Fruit fly (Drosophila melanogaster) whole organism, embryonic: Measurements from ENCODE around the gene CG1635.

ENCODE experiments used
- Asciz ChIP-seq: fragments of 200-800 bp; sonication (Bioruptor generic); optimal IDR thresholded peaks from 2 replicates; lab custom pipeline; 2017; ENCODE audit warnings: missing biosample characterization, mild to moderate bottlenecking, missing genetic modification characterization, missing genetic modification reagents
- CG10979 ChIP-seq: fragments of 200-800 bp; sonication (Bioruptor generic); optimal IDR thresholded peaks from 2 replicates; lab custom pipeline; 2018; ENCODE audit warnings: missing biosample characterization, mild to moderate bottlenecking, missing genetic modification characterization, moderate library complexity
- CG11247 ChIP-seq: fragments of 200-800 bp; sonication (Bioruptor generic); IDR thresholded peaks from 2 replicates; pipeline ENCODE4 v1.3.6; 2022; ENCODE audit warnings: missing biosample characterization, missing genetic modification characterization
- CG11456 ChIP-seq: fragments of 200-800 bp; sonication (Bioruptor generic); IDR thresholded peaks from 3 replicates; pipeline ENCODE4 v1.3.6; 2022; ENCODE audit warnings: missing biosample characterization, missing genetic modification characterization
- CG11504 ChIP-seq: fragments of 200-800 bp; sonication (Bioruptor generic); optimal IDR thresholded peaks from 3 replicates; lab custom pipeline; 2019; ENCODE audit warnings: missing biosample characterization, mild to moderate bottlenecking, missing genetic modification characterization, moderate library complexity
- CG12299 ChIP-seq: fragments of 200-800 bp; sonication (Bioruptor generic); optimal IDR thresholded peaks from 2 replicates; lab custom pipeline; 2018; ENCODE audit warnings: missing biosample characterization, mild to moderate bottlenecking, missing genetic modification characterization
- CG13424 ChIP-seq: fragments of 200-800 bp; sonication (Bioruptor generic); optimal IDR thresholded peaks from 2 replicates; lab custom pipeline; 2019; ENCODE audit warnings: missing biosample characterization, mild to moderate bottlenecking, missing genetic modification characterization, moderate library complexity
- CG15514 ChIP-seq: fragments of 200-800 bp; sonication (Bioruptor generic); optimal IDR thresholded peaks from 3 replicates; lab custom pipeline; 2017; ENCODE audit warnings: missing biosample characterization, missing genetic modification characterization, mild to moderate bottlenecking, moderate library complexity, missing genetic modification reagents
- CG15601 ChIP-seq: fragments of 200-800 bp; sonication (Bioruptor generic); optimal IDR thresholded peaks from 3 replicates; lab custom pipeline; 2019; ENCODE audit warnings: missing biosample characterization, mild to moderate bottlenecking, missing genetic modification characterization, moderate library complexity
- CG16863 ChIP-seq: fragments of 200-800 bp; sonication (Bioruptor generic); optimal IDR thresholded peaks from 3 replicates; lab custom pipeline; 2016; ENCODE audit warnings: missing biosample characterization, missing genetic modification characterization
- CG1832 ChIP-seq: fragments of 200-800 bp; sonication (Bioruptor generic); optimal IDR thresholded peaks from 2 replicates; lab custom pipeline; 2017; ENCODE audit warnings: missing biosample characterization, mild to moderate bottlenecking, missing genetic modification characterization, inconsistent platforms
- CG18476 ChIP-seq: fragments of 200-800 bp; sonication (Bioruptor generic); optimal IDR thresholded peaks from 2 replicates; lab custom pipeline; 2016; ENCODE audit warnings: missing biosample characterization, mild to moderate bottlenecking, missing genetic modification characterization
- CG2202 ChIP-seq: fragments of 200-800 bp; sonication (Bioruptor generic); optimal IDR thresholded peaks from 2 replicates; lab custom pipeline; 2018; ENCODE audit warnings: missing biosample characterization, mild to moderate bottlenecking, missing genetic modification characterization
- CG2712 ChIP-seq: fragments of 200-800 bp; optimal IDR thresholded peaks from 3 replicates; lab custom pipeline; 2019; ENCODE audit warnings: missing biosample characterization, mild to moderate bottlenecking, missing genetic modification characterization, moderate library complexity
- CG2875 ChIP-seq: fragments of 200-800 bp; sonication (Bioruptor generic); optimal IDR thresholded peaks from 2 replicates; lab custom pipeline; 2017; ENCODE audit warnings: missing biosample characterization, mild to moderate bottlenecking, missing genetic modification characterization, missing genetic modification reagents
- CG2889 ChIP-seq: fragments of 200-800 bp; sonication (Bioruptor generic); IDR thresholded peaks from 3 replicates; pipeline ENCODE4 v1.3.6; 2022; ENCODE audit warnings: missing biosample characterization, missing genetic modification characterization
- CG30403 ChIP-seq: fragments of 200-800 bp; sonication (Bioruptor generic); optimal IDR thresholded peaks from 3 replicates; lab custom pipeline; 2016; ENCODE audit warnings: missing biosample characterization, missing genetic modification characterization
- CG30431 ChIP-seq: fragments of 200-800 bp; sonication (Bioruptor generic); optimal IDR thresholded peaks from 2 replicates; lab custom pipeline; 2017; ENCODE audit warnings: missing biosample characterization, missing genetic modification characterization
- CG32532 ChIP-seq: fragments of 200-800 bp; sonication (Bioruptor generic); IDR thresholded peaks from 2 replicates; pipeline ENCODE4 v1.3.6; 2022; ENCODE audit warnings: missing biosample characterization, missing genetic modification characterization
- CG32772 ChIP-seq: fragments of 200-800 bp; sonication (Bioruptor generic); IDR thresholded peaks from 2 replicates; pipeline ENCODE4 v1.3.6; 2022; ENCODE audit warnings: missing biosample characterization, missing genetic modification characterization
- CG33557 ChIP-seq: fragments of 200-800 bp; sonication (Bioruptor generic); optimal IDR thresholded peaks from 2 replicates; lab custom pipeline; 2019; ENCODE audit warnings: missing biosample characterization, mild to moderate bottlenecking, missing genetic modification characterization, moderate library complexity
- CG3995 ChIP-seq: fragments of 200-800 bp; sonication (Bioruptor generic); optimal IDR thresholded peaks from 3 replicates; lab custom pipeline; 2016; ENCODE audit warnings: missing biosample characterization, missing genetic modification characterization
- CG5953 ChIP-seq: fragments of 200-800 bp; sonication (Bioruptor generic); IDR thresholded peaks from 2 replicates; pipeline ENCODE4 v1.3.6; 2022; ENCODE audit warnings: missing biosample characterization, missing genetic modification characterization
- CG7357 ChIP-seq: fragments of 200-800 bp; sonication (Bioruptor generic); IDR thresholded peaks from 3 replicates; pipeline ENCODE4 v1.3.6; 2022; ENCODE audit warnings: missing biosample characterization, missing genetic modification characterization
- CG9215 ChIP-seq: fragments of 200-800 bp; sonication (Bioruptor generic); IDR thresholded peaks from 2 replicates; pipeline ENCODE4 v1.3.6; 2022; ENCODE audit warnings: missing biosample characterization, missing genetic modification characterization
- Deaf1 ChIP-seq: fragments of 200-800 bp; optimal IDR thresholded peaks from 3 replicates; lab custom pipeline; 2019; ENCODE audit warnings: missing biosample characterization, mild to moderate bottlenecking, missing genetic modification characterization, moderate library complexity
- Dll ChIP-seq: fragments of 200-800 bp; sonication (Bioruptor generic); IDR thresholded peaks from 4 replicates; pipeline ENCODE4 v1.3.6; 2022; ENCODE audit warnings: missing biosample characterization, missing genetic modification characterization; ENCODE audit not compliant: partially characterized antibody
- Dref ChIP-seq: fragments of 200-800 bp; sonication (Bioruptor generic); IDR thresholded peaks from 2 replicates; pipeline ENCODE4 v1.3.6; 2022; ENCODE audit warnings: missing biosample characterization, missing genetic modification characterization
- MTF-1 ChIP-seq: fragments of 200-800 bp; sonication (Bioruptor generic); optimal IDR thresholded peaks from 2 replicates; lab custom pipeline; 2018; ENCODE audit warnings: missing biosample characterization, mild to moderate bottlenecking, missing genetic modification characterization, borderline replicate concordance
- Mad ChIP-seq: fragments of 200-800 bp; sonication (Bioruptor generic); optimal IDR thresholded peaks from 2 replicates; lab custom pipeline; 2016; ENCODE audit warnings: missing biosample characterization, missing genetic modification characterization
- NC2β ChIP-seq: fragments of 200-800 bp; sonication (Bioruptor generic); optimal IDR thresholded peaks from 2 replicates; lab custom pipeline; 2016; ENCODE audit warnings: missing biosample characterization, missing genetic modification characterization
- Optix ChIP-seq: fragments of 200-800 bp; sonication (Bioruptor generic); IDR thresholded peaks from 3 replicates; pipeline ENCODE4 v1.3.6; 2022; ENCODE audit warnings: missing biosample characterization, missing genetic modification characterization
- ap ChIP-seq: fragments of 200-800 bp; sonication (Bioruptor generic); IDR thresholded peaks from 2 replicates; pipeline ENCODE4 v1.3.6; 2022; ENCODE audit warnings: missing biosample characterization, missing genetic modification characterization
- bbx ChIP-seq: fragments of 200-800 bp; sonication (Bioruptor generic); IDR thresholded peaks from 2 replicates; pipeline ENCODE4 v1.3.6; 2022; ENCODE audit warnings: missing biosample characterization, missing genetic modification characterization; ENCODE audit not compliant: partially characterized antibody
- bowl ChIP-seq: fragments of 200-800 bp; sonication (Bioruptor generic); IDR thresholded peaks from 2 replicates; pipeline ENCODE4 v1.3.6; 2022; ENCODE audit warnings: missing biosample characterization, missing genetic modification characterization
- croc ChIP-seq: fragments of 200-800 bp; sonication (Bioruptor generic); conservative IDR thresholded peaks from 3 replicates; pipeline ENCODE4 v1.3.6; 2022; ENCODE audit warnings: missing biosample characterization, missing genetic modification characterization
- crol ChIP-seq: fragments of 200-800 bp; sonication (Bioruptor generic); IDR thresholded peaks from 2 replicates; pipeline ENCODE4 v1.3.6; 2022; ENCODE audit warnings: missing biosample characterization, missing genetic modification characterization
- dan ChIP-seq: fragments of 200-800 bp; sonication (Bioruptor generic); IDR thresholded peaks from 2 replicates; pipeline ENCODE4 v1.3.6; 2022; ENCODE audit warnings: missing biosample characterization, missing genetic modification characterization
- dati ChIP-seq: fragments of 200-800 bp; sonication (Bioruptor generic); IDR thresholded peaks from 2 replicates; pipeline ENCODE4 v1.3.6; 2022; ENCODE audit warnings: missing biosample characterization, missing genetic modification characterization
- gem ChIP-seq: fragments of 200-800 bp; sonication (Bioruptor generic); optimal IDR thresholded peaks from 2 replicates; lab custom pipeline; 2019; ENCODE audit warnings: missing biosample characterization, mild to moderate bottlenecking, missing genetic modification characterization, moderate library complexity
- grn ChIP-seq: fragments of 200-800 bp; sonication (Bioruptor generic); optimal IDR thresholded peaks from 3 replicates; lab custom pipeline; 2017; ENCODE audit warnings: missing biosample characterization, missing genetic modification characterization
- hkb ChIP-seq, 2 experiments: fragments of 200-800 bp in 1 of 2; fragments of >200 bp in 1 of 2; sonication (Bioruptor generic) in 1 of 2; IDR thresholded peaks in 1 of 2; optimal IDR thresholded peaks in 1 of 2; 2 replicates each; pipeline versions ENCODE4 v1.3.6 to Lab custom; 2017 to 2022; ENCODE audit warnings: missing biosample characterization in 1 of 2, missing genetic modification characterization in 1 of 2
- ken ChIP-seq: fragments of 200-800 bp; sonication (Bioruptor generic); IDR thresholded peaks from 3 replicates; pipeline ENCODE4 v1.3.6; 2022; ENCODE audit warnings: missing biosample characterization, missing genetic modification characterization
- pita ChIP-seq: fragments of 200-800 bp; sonication (Bioruptor generic); optimal IDR thresholded peaks from 2 replicates; lab custom pipeline; 2017; ENCODE audit warnings: missing biosample characterization, mild to moderate bottlenecking, missing genetic modification characterization
- pnt ChIP-seq: fragments of 200-800 bp; sonication (Bioruptor generic); optimal IDR thresholded peaks from 3 replicates; lab custom pipeline; 2016; ENCODE audit warnings: missing biosample characterization, missing genetic modification characterization
- run ChIP-seq: fragments of 200-800 bp; sonication (Bioruptor generic); optimal IDR thresholded peaks from 3 replicates; lab custom pipeline; 2018; ENCODE audit warnings: missing biosample characterization, mild to moderate bottlenecking, missing genetic modification characterization
- sens-2 ChIP-seq: fragments of 200-800 bp; sonication (Bioruptor generic); IDR thresholded peaks from 2 replicates; pipeline ENCODE4 v1.3.6; 2022; ENCODE audit warnings: missing biosample characterization, missing genetic modification characterization
- sisA ChIP-seq: fragments of 200-800 bp; sonication (Bioruptor generic); IDR thresholded peaks from 2 replicates; pipeline ENCODE4 v1.3.6; 2022; ENCODE audit warnings: missing biosample characterization, missing genetic modification characterization
- ssp ChIP-seq: fragments of 200-800 bp; sonication (Bioruptor generic); IDR thresholded peaks from 2 replicates; pipeline ENCODE4 v1.3.6; 2022; ENCODE audit warnings: missing biosample characterization, missing genetic modification characterization
- tx ChIP-seq: fragments of 200-800 bp; sonication (Bioruptor generic); optimal IDR thresholded peaks from 2 replicates; lab custom pipeline; 2016; ENCODE audit warnings: missing biosample characterization, missing genetic modification characterization

CG1635 gene

dm6 chr3R:31566738-31567137 is 21.7 kb upstream of the CG1635 start (continued):
- TF ChIP-seq croc (GFP tag; lab: Robert Waterston, UW): peak; percentile 68
- peak; percentile 48 for TF ChIP-seq ssp (GFP tag; lab: Robert Waterston, UW)
- no peak for TF ChIP-seq pita (GFP tag; lab: Kevin White, UChicago)
- no peak for TF ChIP-seq Optix
- no peak for TF ChIP-seq Dll
- peak; percentile 15 for TF ChIP-seq CG12299
- peak; percentile 53 for TF ChIP-seq crol (GFP tag; lab: Robert Waterston, UW)
- TF ChIP-seq ken (GFP tag; lab: Robert Waterston, UW): peak; percentile 74; the same call in 2 of the 3 replicates
- TF ChIP-seq CG11456: no peak
- TF ChIP-seq CG32532: no peak
- TF ChIP-seq grn (GFP tag; lab: Kevin White, UChicago): no peak
- no peak for TF ChIP-seq MTF-1 (GFP tag; lab: Kevin White, UChicago)
- no peak for TF ChIP-seq CG1832
- peak; percentile 50; the same call in 1 of the 2 replicates for TF ChIP-seq CG5953 (GFP tag; lab: Robert Waterston, UW)
- no peak for TF ChIP-seq CG11504
- TF ChIP-seq CG11247 (GFP tag; lab: Robert Waterston, UW): peak; percentile 15; the same call in 1 of the 2 replicates
- peak; percentile 72 for TF ChIP-seq gem (tag; lab: Kevin White, UChicago)
- TF ChIP-seq hkb (optimal IDR thresholded peaks at IDR 0.05; lab: Kevin White, UChicago): no peak
- TF ChIP-seq hkb (GFP tag; IDR thresholded peaks at IDR 0.05; lab: Robert Waterston, UW): peak; percentile 68
- TF ChIP-seq CG10979: peak; percentile 71
- TF ChIP-seq Dref (GFP tag; lab: Robert Waterston, UW): no peak
- no peak for TF ChIP-seq bowl (GFP tag; lab: Robert Waterston, UW)
- TF ChIP-seq CG9215 (GFP tag; lab: Robert Waterston, UW): 0 out of 2 replicates have a peak, but pooled peaks have one; percentile 24
- no peak for TF ChIP-seq tx (GFP tag; lab: Kevin White, UChicago)
- TF ChIP-seq NC2β: no peak
- peak; percentile 58 for TF ChIP-seq CG13424 (tag; lab: Kevin White, UChicago)
- TF ChIP-seq CG18476 (GFP tag; lab: Kevin White, UChicago): peak; percentile 16
- no peak for TF ChIP-seq CG30431 (GFP tag; lab: Kevin White, UChicago)
- peak; percentile 47; the same call in 1 of the 2 replicates for TF ChIP-seq CG32772 (GFP tag; lab: Robert Waterston, UW)
- TF ChIP-seq CG30403: no peak
- TF ChIP-seq bbx: no peak
- no peak for TF ChIP-seq run
- TF ChIP-seq CG33557 (GFP tag; lab: Kevin White, UChicago): peak; percentile 41
- TF ChIP-seq CG3995 (GFP tag; lab: Kevin White, UChicago): no peak
- no peak for TF ChIP-seq dan (GFP tag; lab: Robert Waterston, UW)
- TF ChIP-seq dati (GFP tag; lab: Robert Waterston, UW): 0 out of 2 replicates have a peak, but pooled peaks have one; percentile 17
- TF ChIP-seq pnt (GFP tag; lab: Kevin White, UChicago): peak; percentile 49
- peak; percentile 11 for TF ChIP-seq Asciz (GFP tag; lab: Kevin White, UChicago)
- TF ChIP-seq Mad (GFP tag; lab: Kevin White, UChicago): no peak
- TF ChIP-seq ap (GFP tag; lab: Robert Waterston, UW): 0 out of 2 replicates have a peak, but pooled peaks have one; percentile 44
- TF ChIP-seq Deaf1 (tag; lab: Kevin White, UChicago): no peak
- TF ChIP-seq CG2875 (GFP tag; lab: Kevin White, UChicago): peak; percentile 40
- TF ChIP-seq CG7357 (GFP tag; lab: Robert Waterston, UW): peak; percentile 10; the same call in 1 of the 3 replicates
- no peak for TF ChIP-seq CG2889
- peak; percentile 61 for TF ChIP-seq CG15601
- TF ChIP-seq CG16863 (GFP tag; lab: Kevin White, UChicago): peak; percentile 42
- no peak for TF ChIP-seq CG15514 (GFP tag; lab: Kevin White, UChicago)
- peak; percentile 75 for TF ChIP-seq sisA (GFP tag; lab: Robert Waterston, UW)
- TF ChIP-seq CG2202: peak; percentile 40
- TF ChIP-seq CG2712 (tag; lab: Kevin White, UChicago): peak; percentile 80
- peak; percentile 63; the same call in 1 of the 2 replicates for TF ChIP-seq sens-2
